Worm (Caenorhabditis elegans): ENCODE results near the gene acs-1.

ce11 chrV:6516491-6517304, 8.1 kb upstream of the acs-1 start, which contains the start of gene mdh-1:
- no peak for TF ChIP-seq pqm-1 (tag; optimal IDR thresholded peaks at IDR 0.05)
- TF ChIP-seq ceh-18 (tag; optimal IDR thresholded peaks at IDR 0.05), result no peak
- no peak for TF ChIP-seq ceh-2 (tag; optimal IDR thresholded peaks at IDR 0.05)
